Fruit fly (Drosophila melanogaster): Measurements from ENCODE around the gene Cht2.

- TF ChIP-seq Jra (GFP tag; optimal IDR thresholded peaks at IDR 0.05) (no peak), dsf (GFP tag; optimal IDR thresholded peaks at IDR 0.05; ENCODE audit: borderline replicate concordance) (no peak), psq (GFP tag; optimal IDR thresholded peaks at IDR 0.05) (no peak), Myc (optimal IDR thresholded peaks at IDR 0.05) (no peak), Dif (GFP tag; optimal IDR thresholded peaks at IDR 0.05; ENCODE audit: partially characterized antibody) (no peak), lola (GFP tag; optimal IDR thresholded peaks at IDR 0.05) (no peak), fru (GFP tag; optimal IDR thresholded peaks at IDR 0.05) (no peak), jim (GFP tag; optimal IDR thresholded peaks at IDR 0.05) (no peak), Dfd (GFP tag; optimal IDR thresholded peaks at IDR 0.05) (no peak), pan (optimal IDR thresholded peaks at IDR 0.05) (no peak), sage (GFP tag; optimal IDR thresholded peaks at IDR 0.05) (no peak)
Observed at dm6 chr3L:1798649-1799048, 42.9 kb upstream of the Cht2 start, which contains the start of gene Patj.
